Worm (Caenorhabditis elegans) whole organism, early embryonic: Measurements from ENCODE around the gene fbxc-51.

ENCODE experiments used
- flt-1 ChIP-seq: fragments of 200-800 bp; sonication (Bioruptor generic); IDR thresholded peaks from 2 replicates; pipeline ENCODE4 v1.3.6; 2022; ENCODE audit warnings: missing genetic modification characterization, missing compliant biosample characterization
- scrt-1 ChIP-seq: fragments of 200-800 bp; sonication (Bioruptor generic); IDR thresholded peaks from 2 replicates; pipeline ENCODE4 v1.3.6; 2022; ENCODE audit warnings: missing genetic modification characterization, missing compliant biosample characterization
- sea-1 ChIP-seq: fragments of 200-800 bp; sonication (Bioruptor generic); conservative IDR thresholded peaks from 2 replicates; pipeline ENCODE4 v1.3.6; 2022; ENCODE audit warnings: missing genetic modification characterization, missing compliant biosample characterization

DNA sequence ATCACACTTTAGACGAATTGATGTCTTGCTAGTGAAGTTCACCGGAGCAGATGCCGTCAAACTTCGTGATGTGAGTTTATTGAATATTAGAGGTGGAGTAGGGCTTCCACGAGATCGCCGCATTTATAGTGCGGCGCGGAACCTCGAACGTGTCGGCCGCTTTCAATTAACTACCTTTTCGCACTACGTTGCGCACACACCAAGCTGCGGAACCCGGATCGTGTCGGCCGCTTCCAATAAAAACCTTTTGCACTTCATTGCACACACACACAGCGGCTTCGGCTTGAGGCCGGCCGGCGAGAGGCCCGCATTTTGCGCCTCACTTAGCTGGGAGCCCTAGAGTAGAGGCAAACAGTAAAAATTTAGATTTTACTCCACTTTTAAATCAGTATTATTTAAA, 36.7 kb downstream of the fbxc-51 start:
- TF ChIP-seq sea-1 (GFP tag; lab: Robert Waterston, UW), result 0 out of 2 replicates have a peak, but pooled peaks have one; percentile 29
- TF ChIP-seq scrt-1 (GFP tag; lab: Robert Waterston, UW), result no peak
- no peak for TF ChIP-seq flt-1
